Worm (Caenorhabditis elegans) whole organism, L4 larva: ENCODE data around the gene msi-1.

Experiments used
- D1046.2 ChIP-seq: fragments of 200-800 bp; sonication (Bioruptor generic); IDR thresholded peaks from 2 replicates; pipeline ENCODE4 v1.3.6; 2022; ENCODE audit warnings: missing genetic modification characterization, missing compliant biosample characterization
- F10B5.3 ChIP-seq: sonication (generic microtip); optimal IDR thresholded peaks from 2 replicates; lab custom pipeline; 2016; ENCODE audit warnings: mild to moderate bottlenecking, missing genetic modification characterization, missing compliant biosample characterization
- F26F4.8 ChIP-seq: fragments of 200-800 bp; sonication (Bioruptor generic); conservative IDR thresholded peaks from 2 replicates; pipeline ENCODE4 v1.3.6; 2022; ENCODE audit warnings: missing genetic modification characterization, missing compliant biosample characterization
- R02D3.7 ChIP-seq: fragments of 150-350 bp; sonication (generic microtip); optimal IDR thresholded peaks from 3 replicates; lab custom pipeline; 2014; ENCODE audit warnings: missing biosample characterization, missing genetic modification characterization
- Y5F2A.4 ChIP-seq: fragments of 200-800 bp; sonication (Bioruptor generic); optimal IDR thresholded peaks from 2 replicates; lab custom pipeline; 2018; ENCODE audit warnings: mild to moderate bottlenecking, missing genetic modification characterization, missing compliant biosample characterization
- Y75B8A.6 ChIP-seq: fragments of 200-800 bp; sonication (Bioruptor generic); IDR thresholded peaks from 2 replicates; pipeline ENCODE4 v1.3.6; 2022; ENCODE audit warnings: missing genetic modification reagents, missing genetic modification characterization, missing compliant biosample characterization
- arid-1 ChIP-seq: fragments of 200-800 bp; sonication (Bioruptor generic); conservative IDR thresholded peaks from 2 replicates; pipeline ENCODE4 v1.3.6; 2022; ENCODE audit warnings: missing genetic modification reagents, missing genetic modification characterization, missing compliant biosample characterization
- cey-2 ChIP-seq: sonication (generic microtip); optimal IDR thresholded peaks from 3 replicates; lab custom pipeline; 2017; ENCODE audit warnings: missing genetic modification characterization, mild to moderate bottlenecking, missing compliant biosample characterization, antibody characterized with exemption, borderline replicate concordance; ENCODE audit not compliant: insufficient read depth
- ctbp-1 ChIP-seq: fragments of 200-800 bp; sonication (Bioruptor generic); IDR thresholded peaks from 2 replicates; pipeline ENCODE4 v1.3.6; 2022; ENCODE audit warnings: missing genetic modification reagents, missing genetic modification characterization, missing compliant biosample characterization
- daf-16 ChIP-seq, 3 experiments: sonication (generic microtip); optimal IDR thresholded peaks; 2 replicates each; lab custom pipeline; 2016 to 2017; ENCODE audit warnings: missing genetic modification characterization in 3 of 3, missing genetic modification reagents in 3 of 3, mild to moderate bottlenecking in 2 of 3, missing compliant biosample characterization in 2 of 3, missing biosample characterization in 1 of 3, moderate library complexity in 1 of 3
- daf-8 ChIP-seq: fragments of 200-800 bp; sonication (Bioruptor generic); IDR thresholded peaks from 2 replicates; pipeline ENCODE4 v1.3.6; 2022; ENCODE audit warnings: missing genetic modification characterization, missing compliant biosample characterization
- dmd-6 ChIP-seq: fragments of 200-800 bp; sonication (Bioruptor generic); IDR thresholded peaks from 2 replicates; pipeline ENCODE4 v1.3.6; 2022; ENCODE audit warnings: missing genetic modification reagents, missing genetic modification characterization, missing compliant biosample characterization
- dmd-8 ChIP-seq: fragments of 200-800 bp; sonication (Bioruptor generic); IDR thresholded peaks from 2 replicates; pipeline ENCODE4 v1.3.6; 2022; ENCODE audit warnings: missing genetic modification characterization, missing compliant biosample characterization
- dmd-9 ChIP-seq: fragments of 200-800 bp; sonication (Bioruptor generic); IDR thresholded peaks from 2 replicates; pipeline ENCODE4 v1.3.6; 2022; ENCODE audit warnings: missing genetic modification reagents, missing genetic modification characterization, missing compliant biosample characterization
- dpl-1 ChIP-seq: fragments of 150-350 bp; optimal IDR thresholded peaks from 2 replicates; lab custom pipeline; 2014; ENCODE audit warnings: missing biosample characterization, missing genetic modification reagents, missing genetic modification characterization
- duxl-1 ChIP-seq: sonication (generic microtip); optimal IDR thresholded peaks from 2 replicates; lab custom pipeline; 2016; ENCODE audit warnings: mild to moderate bottlenecking, missing genetic modification characterization, moderate library complexity, missing compliant biosample characterization; ENCODE audit not compliant: poor library complexity
- dve-1 ChIP-seq: sonication (generic microtip); optimal IDR thresholded peaks from 2 replicates; lab custom pipeline; 2017; ENCODE audit warnings: antibody characterized with exemption, mild to moderate bottlenecking, missing genetic modification characterization, missing compliant biosample characterization; ENCODE audit not compliant: insufficient read depth
- egl-43 ChIP-seq: fragments of 200-800 bp; sonication (Bioruptor generic); IDR thresholded peaks from 2 replicates; pipeline ENCODE4 v1.3.6; 2022; ENCODE audit warnings: missing genetic modification reagents, missing genetic modification characterization, missing compliant biosample characterization
- hif-1 ChIP-seq, 2 experiments: sonication (generic microtip); optimal IDR thresholded peaks; 2 replicates each; lab custom pipeline; 2016 to 2017; ENCODE audit warnings: missing compliant biosample characterization in 2 of 2, missing genetic modification characterization in 2 of 2, missing genetic modification reagents in 2 of 2, missing genotype in 2 of 2, mild to moderate bottlenecking in 1 of 2
- hlh-11 ChIP-seq: fragments of 200-800 bp; sonication (Bioruptor generic); optimal IDR thresholded peaks from 2 replicates; lab custom pipeline; 2018; ENCODE audit warnings: mild to moderate bottlenecking, missing genetic modification characterization, missing compliant biosample characterization
- jun-1 ChIP-seq: fragments of 150-350 bp; optimal IDR thresholded peaks from 2 replicates; lab custom pipeline; 2014; ENCODE audit warnings: missing biosample characterization, missing genetic modification reagents, missing genetic modification characterization
- lin-39 ChIP-seq: fragments of 150-350 bp; optimal IDR thresholded peaks from 2 replicates; lab custom pipeline; 2014; ENCODE audit warnings: missing biosample characterization, missing genetic modification reagents, missing genetic modification characterization
- lir-3 ChIP-seq: sonication (generic microtip); optimal IDR thresholded peaks from 2 replicates; lab custom pipeline; 2016; ENCODE audit warnings: mild to moderate bottlenecking, missing genetic modification characterization, missing compliant biosample characterization
- madf-9 ChIP-seq: fragments of 200-800 bp; sonication (Bioruptor generic); conservative IDR thresholded peaks from 2 replicates; pipeline ENCODE4 v1.3.6; 2022; ENCODE audit warnings: missing genetic modification reagents, missing genetic modification characterization, missing compliant biosample characterization
- mdl-1 ChIP-seq, 2 experiments: fragments of 150-350 bp in 1 of 2; sonication (generic microtip) in 1 of 2; optimal IDR thresholded peaks; 2 replicates each; lab custom pipeline; 2014 to 2017; ENCODE audit warnings: missing biosample characterization in 2 of 2, missing genetic modification characterization in 2 of 2
- mep-1 ChIP-seq: fragments of 150-350 bp; sonication (generic microtip); optimal IDR thresholded peaks from 3 replicates; lab custom pipeline; 2014; ENCODE audit warnings: missing biosample characterization, missing genetic modification characterization
- nhr-102 ChIP-seq: sonication (generic microtip); optimal IDR thresholded peaks from 2 replicates; lab custom pipeline; 2016; ENCODE audit warnings: mild to moderate bottlenecking, missing genetic modification characterization, moderate library complexity, missing compliant biosample characterization
- nhr-28 ChIP-seq: fragments of 150-350 bp; optimal IDR thresholded peaks from 2 replicates; lab custom pipeline; 2014; ENCODE audit warnings: missing biosample characterization, missing genetic modification characterization
- pqm-1 ChIP-seq: sonication (generic microtip); optimal IDR thresholded peaks from 2 replicates; lab custom pipeline; 2017; ENCODE audit warnings: missing biosample characterization, missing genetic modification characterization
- skn-1 ChIP-seq: fragments of 150-350 bp; optimal IDR thresholded peaks from 2 replicates; lab custom pipeline; 2014; ENCODE audit warnings: missing biosample characterization, missing genetic modification characterization
- snpc-1.2 ChIP-seq: fragments of 200-800 bp; sonication (Bioruptor generic); IDR thresholded peaks from 2 replicates; pipeline ENCODE4 v1.3.6; 2022; ENCODE audit warnings: missing genetic modification reagents, missing genetic modification characterization, missing compliant biosample characterization
- spr-3 ChIP-seq: fragments of 200-800 bp; sonication (Bioruptor generic); optimal IDR thresholded peaks from 2 replicates; lab custom pipeline; 2018; ENCODE audit warnings: mild to moderate bottlenecking, missing genetic modification characterization, missing compliant biosample characterization
- unc-62 ChIP-seq, 3 experiments: fragments of 150-350 bp in 1 of 3; sonication (generic microtip); optimal IDR thresholded peaks in 2 of 3; peaks in 1 of 3; 1 replicate in 1 of 3; 2 replicates in 2 of 3; lab custom pipeline; 2014 to 2017; ENCODE audit warnings: missing biosample characterization in 3 of 3, missing genetic modification characterization in 3 of 3, missing genetic modification reagents in 3 of 3, missing genotype in 1 of 3
- zag-1 ChIP-seq: fragments of 150-350 bp; optimal IDR thresholded peaks from 2 replicates; lab custom pipeline; 2014; ENCODE audit warnings: missing biosample characterization, missing genetic modification characterization

The msi-1 gene

ce11 chrIII:4015382-4015986, 39.3 kb upstream of the msi-1 start (continued):
- TF ChIP-seq skn-1 (tag; lab: Kevin White, UChicago) = no peak
- peak; percentile 19 for TF ChIP-seq jun-1 (tag; lab: Kevin White, UChicago)
- TF ChIP-seq egl-43 = no peak
- no peak for TF ChIP-seq F26F4.8 (GFP tag; lab: Robert Waterston, UW)
- TF ChIP-seq Y75B8A.6 (GFP tag; lab: Robert Waterston, UW) = 0 out of 2 replicates have a peak, but pooled peaks have one; percentile 14
- TF ChIP-seq hif-1 (tag; optimal IDR thresholded peaks at IDR 0.05; lab: Kevin White, UChicago) = no peak
- peak; percentile 12 for TF ChIP-seq R02D3.7 (tag; lab: Kevin White, UChicago)
- no peak for TF ChIP-seq Y5F2A.4
- TF ChIP-seq lin-39 (tag; lab: Kevin White, UChicago) = no peak
- TF ChIP-seq dpl-1 = no peak
- no peak for TF ChIP-seq F10B5.3
- TF ChIP-seq ctbp-1 (GFP tag; lab: Robert Waterston, UW) = 0 out of 2 replicates have a peak, but pooled peaks have one; percentile 15
- TF ChIP-seq nhr-102 (tag; lab: Kevin White, UChicago) = peak; percentile 71
- no peak for TF ChIP-seq mdl-1 (tag; optimal IDR thresholded peaks at IDR 0.05; lab: Kevin White, UChicago)
- no peak for TF ChIP-seq zag-1
- no peak for TF ChIP-seq daf-16 (GFP tag; optimal IDR thresholded peaks at IDR 0.05; lab: Kevin White, UChicago)
- TF ChIP-seq daf-16 (tag; optimal IDR thresholded peaks at IDR 0.05; lab: Kevin White, UChicago) = peak; percentile 2
- TF ChIP-seq mep-1 (tag; lab: Kevin White, UChicago) = peak; percentile 74
- TF ChIP-seq dmd-6 (GFP tag; lab: Robert Waterston, UW) = no peak
- no peak for TF ChIP-seq dmd-9 (GFP tag; lab: Robert Waterston, UW)

ce11 chrIII:4013061-4013460, 36.9 kb upstream of the msi-1 start:
- TF ChIP-seq spr-3 (GFP tag; lab: Kevin White, UChicago) (no peak), unc-62 (GFP tag; optimal IDR thresholded peaks at IDR 0.05 in 1 of 2; lab: Kevin White, UChicago) (peak in 1 of 2 experiments; percentile 95), unc-62 (tag; optimal IDR thresholded peaks at IDR 0.05; lab: Kevin White, UChicago) (no peak), D1046.2 (GFP tag; lab: Robert Waterston, UW) (no peak)

ce11 chrIII:4012036-4012435, 35.8 kb upstream of the msi-1 start, which contains the start of gene C36E8.4:
Gene C36E8.4, plus strand, starts transcription at chrIII:4012336.
- TF ChIP-seq jun-1 (tag; lab: Kevin White, UChicago) = no peak
- no peak for TF ChIP-seq snpc-1.2
- no peak for TF ChIP-seq dmd-8 (GFP tag; lab: Robert Waterston, UW)
- TF ChIP-seq lir-3 (tag; lab: Kevin White, UChicago) = no peak
- no peak for TF ChIP-seq cey-2

ce11 chrIII:4010987-4011386, 34.8 kb upstream of the msi-1 start:
- TF ChIP-seq duxl-1 (tag; lab: Kevin White, UChicago) (no peak), pqm-1 (peak; percentile 68), nhr-28 (tag; lab: Kevin White, UChicago) (peak; percentile 54), hlh-11 (tag; lab: Kevin White, UChicago) (peak; percentile 23), arid-1 (no peak), dve-1 (tag; lab: Kevin White, UChicago) (peak; percentile 23), daf-8 (GFP tag; lab: Robert Waterston, UW) (no peak), madf-9 (GFP tag; lab: Robert Waterston, UW) (no peak), cey-2 (no peak)
